Fruit fly (Drosophila melanogaster) Kc167 (cell line): ENCODE data around the gene Dus1.
A peak's percentile ranks its signal among the peaks of the same experiment; 100 is the strongest.

ENCODE experiments used
- Myc ChIP-seq: fragments of >200 bp; optimal IDR thresholded peaks from 2 replicates; lab custom pipeline; 2017; ENCODE audit warnings: missing external identifiers
- Sin3A ChIP-seq: fragments of >200 bp; optimal IDR thresholded peaks from 2 replicates; lab custom pipeline; 2018; ENCODE audit warnings: missing external identifiers
- h ChIP-seq: fragments of >200 bp; optimal IDR thresholded peaks from 3 replicates; lab custom pipeline; 2018; ENCODE audit warnings: missing external identifiers
- insv ChIP-seq: fragments of >200 bp; optimal IDR thresholded peaks from 3 replicates; lab custom pipeline; 2018; ENCODE audit warnings: missing external identifiers
- psq ChIP-seq: fragments of >200 bp; optimal IDR thresholded peaks from 2 replicates; lab custom pipeline; 2017; ENCODE audit warnings: missing external identifiers
- ttk ChIP-seq: sonication (Bioruptor generic); optimal IDR thresholded peaks from 2 replicates; lab custom pipeline; 2017; ENCODE audit warnings: missing external identifiers

Dus1 gene

DNA sequence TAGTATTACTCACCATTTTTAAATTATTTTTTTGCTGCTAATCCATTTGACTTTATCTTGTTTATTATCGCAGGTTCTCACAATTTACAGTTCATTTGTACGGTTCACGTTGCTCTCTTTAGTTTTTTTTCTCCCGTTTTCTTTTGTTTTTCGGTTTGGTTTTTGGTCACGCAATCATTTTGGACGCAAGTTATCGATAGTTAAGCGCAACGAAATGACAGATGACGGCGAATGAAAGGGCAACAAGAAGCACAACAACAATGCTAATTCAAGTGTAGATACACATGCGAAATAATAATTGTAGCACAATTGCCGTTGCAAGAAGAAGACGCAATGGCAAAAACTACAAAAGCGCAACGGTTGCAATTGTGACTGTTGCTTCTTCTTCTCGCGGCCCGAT lies 23.0 kb downstream of the Dus1 start:
- peak; percentile 13 for TF ChIP-seq psq (lab: Kevin White, UChicago)
- no peak for TF ChIP-seq h

DNA sequence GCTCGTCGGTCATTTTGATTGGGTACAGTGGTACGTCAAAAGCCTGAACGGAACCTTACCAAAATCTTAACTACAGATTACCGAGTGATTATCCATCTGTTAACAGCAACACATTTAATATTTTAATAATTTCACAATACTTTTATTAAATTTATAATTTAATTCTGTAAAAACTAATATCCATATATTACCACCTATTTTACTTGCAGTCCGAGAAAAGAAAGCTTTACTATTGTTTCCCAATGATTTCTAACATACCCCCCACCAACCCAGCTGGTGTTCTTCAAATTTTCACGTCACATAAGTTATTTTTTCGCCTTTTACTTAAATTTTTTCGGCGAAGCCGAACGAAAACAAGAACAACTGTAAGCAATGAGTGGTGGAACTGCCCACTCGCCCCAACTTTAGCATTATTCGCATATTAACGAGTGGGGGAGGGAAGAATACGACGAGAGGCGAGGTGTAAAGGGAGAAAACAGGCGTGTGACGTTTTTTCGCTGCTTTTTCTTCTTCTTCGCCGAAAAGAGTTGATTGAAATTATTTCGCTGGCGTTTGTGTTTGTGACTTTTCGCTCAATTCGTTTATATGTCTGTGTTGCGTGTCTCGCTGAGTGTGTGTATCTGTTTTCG lies 23.6 kb downstream of the Dus1 start:
- TF ChIP-seq insv (lab: Kevin White, UChicago): no peak
- TF ChIP-seq h: no peak

DNA sequence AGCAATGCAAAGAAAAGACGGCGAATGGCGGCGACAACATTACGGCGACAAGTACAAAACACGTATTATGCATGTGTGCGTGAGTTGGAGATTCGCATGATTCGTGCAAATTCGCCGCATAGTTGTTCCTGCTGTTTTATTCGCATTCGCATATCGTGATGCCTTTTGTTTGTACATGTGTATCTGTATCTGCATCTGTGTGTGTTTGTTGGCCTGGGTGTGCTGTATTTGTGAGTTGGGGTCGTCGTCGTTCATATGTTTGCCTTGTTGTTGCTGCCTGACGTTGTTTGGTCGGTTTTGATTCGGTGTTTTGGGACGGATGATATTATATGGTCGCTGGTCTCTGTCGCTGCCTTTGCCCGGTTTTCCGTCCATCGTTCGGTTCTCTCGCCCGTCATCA lies 24.1 kb downstream of the Dus1 start:
- no peak for TF ChIP-seq insv (lab: Kevin White, UChicago)

DNA sequence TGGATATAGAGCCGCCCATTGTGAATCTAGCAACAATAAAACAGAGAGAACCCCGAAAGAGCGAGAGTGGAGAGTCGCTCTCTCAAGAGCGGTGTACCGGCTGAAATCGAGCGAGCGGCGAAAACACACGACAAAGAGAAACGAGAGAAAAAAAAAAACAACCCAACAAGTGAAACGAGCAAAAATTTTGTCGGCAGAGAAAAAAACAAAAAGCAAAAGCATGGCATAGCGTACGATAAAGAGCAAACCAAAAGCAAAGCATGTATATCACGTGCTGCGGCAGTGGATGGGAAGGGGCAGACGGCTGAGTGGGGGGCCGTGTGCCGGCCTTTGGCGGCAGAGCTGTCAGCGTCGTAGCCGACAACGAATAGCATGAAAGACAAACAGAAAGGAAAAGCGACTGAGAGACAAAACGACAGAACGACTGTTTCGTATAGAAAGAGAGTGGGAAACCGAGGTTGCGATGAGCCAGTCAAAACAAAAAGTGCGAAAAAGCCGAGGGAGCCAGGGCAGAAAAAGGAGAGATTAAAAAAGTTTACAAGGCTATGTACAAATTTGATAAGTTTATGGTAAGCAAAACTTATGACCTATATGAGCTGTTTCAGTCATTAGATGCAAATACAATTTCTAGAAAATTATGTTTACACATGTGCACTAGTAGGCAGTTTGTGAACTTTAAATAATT lies 24.7 kb downstream of the Dus1 start:
- TF ChIP-seq h (no peak), Sin3A (no peak), Myc (no peak), psq (lab: Kevin White, UChicago) (peak; percentile 80), insv (lab: Kevin White, UChicago) (no peak), ttk (lab: Kevin White, UChicago) (no peak)

DNA sequence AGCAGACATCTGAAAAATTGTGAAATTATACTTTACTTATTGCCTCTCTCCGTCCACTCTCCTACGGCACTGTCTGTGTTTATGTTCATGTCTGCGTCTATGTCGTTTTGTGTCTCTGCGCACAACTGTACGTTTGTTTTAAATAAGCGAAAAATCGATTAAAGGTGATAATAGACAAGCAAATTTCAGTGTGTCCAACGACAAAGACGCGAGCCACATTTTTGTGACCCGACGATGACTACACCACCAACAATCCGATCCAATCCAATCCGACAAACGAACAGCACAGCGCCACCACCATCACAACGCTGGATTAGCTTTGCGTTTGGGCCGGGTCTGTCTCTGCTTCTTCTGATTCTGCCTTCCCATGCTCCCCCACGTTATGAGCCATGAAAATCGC lies 27.0 kb downstream of the Dus1 start:
- no peak for TF ChIP-seq insv (lab: Kevin White, UChicago)
- no peak for TF ChIP-seq h
- TF ChIP-seq Sin3A: no peak
- TF ChIP-seq Myc: no peak
- no peak for TF ChIP-seq psq (lab: Kevin White, UChicago)
- TF ChIP-seq ttk (lab: Kevin White, UChicago): no peak

DNA sequence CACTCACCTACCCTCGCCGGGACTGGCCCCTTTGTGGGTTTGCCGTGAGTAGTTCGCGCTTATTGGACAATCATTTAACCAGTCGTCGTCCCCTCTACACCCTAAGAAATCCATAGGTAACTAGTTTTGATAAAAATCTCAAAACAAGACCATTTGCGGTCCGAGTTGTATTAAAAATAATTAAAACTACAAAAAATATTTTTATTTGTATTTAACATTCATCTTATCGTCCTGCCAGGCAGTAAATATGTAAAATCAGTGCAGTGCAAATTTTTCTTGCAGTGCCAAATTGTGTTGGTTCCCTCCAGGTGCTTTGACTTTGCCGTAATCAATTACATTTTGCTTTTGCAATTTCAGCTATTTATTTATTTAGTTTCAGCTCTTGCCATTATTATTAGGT lies 27.7 kb downstream of the Dus1 start:
- TF ChIP-seq psq (lab: Kevin White, UChicago) (no peak), ttk (lab: Kevin White, UChicago) (no peak), h (no peak), Myc (no peak), insv (lab: Kevin White, UChicago) (no peak), Sin3A (no peak)

DNA sequence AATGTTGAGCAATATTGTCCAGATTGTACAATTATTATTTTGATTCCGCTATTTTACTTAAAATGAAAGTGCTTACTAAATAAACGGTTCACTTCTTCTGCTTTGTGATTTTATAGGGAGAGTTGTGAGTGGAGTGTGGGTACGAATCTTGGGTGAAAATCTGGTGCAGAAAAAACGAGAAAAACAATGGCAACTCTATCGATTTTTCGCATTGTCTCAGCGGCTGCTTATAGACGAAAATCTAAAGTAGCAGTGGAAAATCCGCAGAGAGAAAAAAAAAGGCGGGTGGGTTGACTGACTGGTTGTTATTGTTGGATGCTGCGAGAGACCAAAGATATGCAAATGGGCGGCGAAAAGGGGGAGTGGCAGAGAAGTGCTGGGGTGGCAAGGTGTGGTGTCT lies 28.4 kb downstream of the Dus1 start:
- no peak for TF ChIP-seq Myc
- no peak for TF ChIP-seq psq (lab: Kevin White, UChicago)
- TF ChIP-seq h: no peak
- no peak for TF ChIP-seq ttk (lab: Kevin White, UChicago)
- no peak for TF ChIP-seq Sin3A
- TF ChIP-seq insv (lab: Kevin White, UChicago): no peak

DNA sequence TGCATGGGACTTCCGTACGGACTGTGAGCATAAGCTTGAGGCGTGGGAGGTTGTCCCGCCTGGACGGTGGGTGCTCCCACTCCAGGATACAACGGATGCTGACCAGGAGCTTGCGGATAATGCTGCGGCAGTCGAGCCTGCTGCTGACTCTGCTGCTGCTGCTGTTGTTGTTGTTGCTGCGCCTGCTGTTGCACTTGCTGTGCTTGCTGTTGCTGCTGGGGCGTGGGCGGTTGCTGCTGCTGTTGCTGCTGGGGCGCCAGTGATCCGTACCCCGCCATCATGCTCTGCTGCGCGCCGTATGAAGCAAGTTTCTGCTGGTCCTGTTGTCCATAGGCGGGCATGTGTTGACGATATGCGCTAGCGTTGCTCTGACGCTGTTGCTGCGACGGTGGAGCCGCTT lies 30.1 kb downstream of the Dus1 start:
- TF ChIP-seq psq (lab: Kevin White, UChicago): no peak
- no peak for TF ChIP-seq insv (lab: Kevin White, UChicago)
- TF ChIP-seq ttk (lab: Kevin White, UChicago): no peak
- TF ChIP-seq h: no peak
- no peak for TF ChIP-seq Myc
- TF ChIP-seq Sin3A: no peak

DNA sequence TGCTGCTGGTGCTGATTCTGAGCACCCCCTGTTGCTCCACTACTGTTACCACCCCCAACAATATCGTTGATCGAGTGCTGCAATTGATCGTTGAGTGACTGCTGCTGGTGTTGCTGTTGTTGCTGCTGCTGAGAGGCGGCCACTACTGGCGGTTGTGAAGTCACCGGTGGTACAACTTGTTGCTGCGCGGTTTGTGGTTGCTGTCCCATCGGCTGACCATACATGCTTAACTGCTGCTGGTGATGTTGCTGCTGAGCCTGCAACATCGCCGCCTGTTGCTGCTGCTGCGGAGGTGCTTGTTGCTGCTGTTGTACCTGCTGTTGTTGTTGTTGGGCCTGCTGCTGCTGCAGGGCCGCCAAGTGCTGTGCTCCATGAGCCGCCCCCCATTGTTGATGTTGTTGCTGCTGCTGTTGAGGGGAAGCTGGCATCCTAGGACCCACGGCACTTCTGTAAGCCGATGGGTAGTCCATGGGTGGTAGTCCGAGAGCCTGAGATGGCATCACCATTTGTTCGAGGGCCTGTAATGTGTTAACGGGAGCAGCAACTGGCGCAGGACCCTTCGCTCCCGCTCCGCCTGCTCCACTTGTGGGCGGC lies 31.3 kb downstream of the Dus1 start:
- TF ChIP-seq Myc: no peak
- TF ChIP-seq Sin3A: no peak
- TF ChIP-seq h: no peak
- no peak for TF ChIP-seq ttk (lab: Kevin White, UChicago)
- TF ChIP-seq psq (lab: Kevin White, UChicago): no peak
- TF ChIP-seq insv (lab: Kevin White, UChicago): no peak

DNA sequence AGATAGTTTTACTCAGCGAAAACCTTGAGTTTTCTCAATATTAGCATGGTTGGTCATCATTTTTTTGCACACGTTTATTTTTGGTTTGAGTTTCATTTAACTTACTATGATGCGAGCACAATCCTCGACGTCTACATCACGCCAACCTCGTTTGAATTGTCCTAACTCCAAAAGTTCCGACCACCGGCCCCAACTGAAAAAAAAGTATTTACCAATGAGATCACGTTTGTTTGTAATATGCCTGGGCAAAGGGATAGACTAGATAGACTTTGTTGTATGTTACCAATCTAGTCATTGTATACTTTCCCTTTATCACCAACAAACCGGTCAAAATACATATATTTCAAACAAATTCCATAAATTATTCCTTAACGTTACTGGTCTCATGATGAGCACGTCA lies 39.4 kb downstream of the Dus1 start, which contains the start of gene CG13693:
Gene CG13693 (plus strand): TSS at position 301 of the 400 bp plus-strand sequence.
- TF ChIP-seq insv (lab: Kevin White, UChicago) (no peak), Myc (no peak), Sin3A (no peak), ttk (lab: Kevin White, UChicago) (no peak), psq (lab: Kevin White, UChicago) (no peak), h (no peak)

DNA sequence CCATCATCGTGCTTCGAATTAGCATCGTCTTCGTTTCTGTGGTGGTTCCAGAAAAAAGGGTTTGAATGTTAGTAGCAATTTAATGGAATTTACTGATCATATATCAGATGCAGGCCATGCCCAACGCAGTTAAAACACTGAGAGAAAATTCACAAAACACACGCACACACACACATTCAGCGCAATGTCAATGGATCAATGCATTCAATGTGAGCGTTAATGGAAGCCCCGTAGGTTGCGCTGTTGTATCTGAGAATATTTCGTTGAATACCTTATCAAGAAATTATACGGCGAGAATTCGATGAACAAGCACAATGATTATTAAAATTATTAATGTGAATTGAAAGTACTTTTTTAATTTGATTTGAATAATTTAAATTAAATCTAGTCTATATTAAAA lies 43.3 kb downstream of the Dus1 start:
- no peak for TF ChIP-seq psq (lab: Kevin White, UChicago)
- no peak for TF ChIP-seq h
- TF ChIP-seq Myc: no peak
- TF ChIP-seq insv (lab: Kevin White, UChicago): no peak
- no peak for TF ChIP-seq ttk (lab: Kevin White, UChicago)
- no peak for TF ChIP-seq Sin3A

DNA sequence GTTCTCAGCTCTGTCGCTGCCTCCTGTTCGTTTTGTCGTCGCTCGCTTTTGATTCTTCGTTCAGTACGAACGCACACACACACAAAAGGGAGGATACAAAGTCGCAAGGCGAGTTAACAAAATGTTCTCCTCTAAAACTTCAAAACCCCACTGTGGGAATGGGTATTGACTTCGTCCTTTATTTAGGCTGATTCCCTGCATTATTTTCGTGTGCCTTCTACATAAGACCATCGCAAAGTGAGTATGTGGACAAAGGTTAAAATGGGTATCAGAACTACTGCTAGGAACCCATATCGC lies 46.2 kb downstream of the Dus1 start:
- TF ChIP-seq insv (lab: Kevin White, UChicago) (no peak), Myc (no peak), Sin3A (no peak), h (no peak), ttk (lab: Kevin White, UChicago) (no peak), psq (lab: Kevin White, UChicago) (no peak)

DNA sequence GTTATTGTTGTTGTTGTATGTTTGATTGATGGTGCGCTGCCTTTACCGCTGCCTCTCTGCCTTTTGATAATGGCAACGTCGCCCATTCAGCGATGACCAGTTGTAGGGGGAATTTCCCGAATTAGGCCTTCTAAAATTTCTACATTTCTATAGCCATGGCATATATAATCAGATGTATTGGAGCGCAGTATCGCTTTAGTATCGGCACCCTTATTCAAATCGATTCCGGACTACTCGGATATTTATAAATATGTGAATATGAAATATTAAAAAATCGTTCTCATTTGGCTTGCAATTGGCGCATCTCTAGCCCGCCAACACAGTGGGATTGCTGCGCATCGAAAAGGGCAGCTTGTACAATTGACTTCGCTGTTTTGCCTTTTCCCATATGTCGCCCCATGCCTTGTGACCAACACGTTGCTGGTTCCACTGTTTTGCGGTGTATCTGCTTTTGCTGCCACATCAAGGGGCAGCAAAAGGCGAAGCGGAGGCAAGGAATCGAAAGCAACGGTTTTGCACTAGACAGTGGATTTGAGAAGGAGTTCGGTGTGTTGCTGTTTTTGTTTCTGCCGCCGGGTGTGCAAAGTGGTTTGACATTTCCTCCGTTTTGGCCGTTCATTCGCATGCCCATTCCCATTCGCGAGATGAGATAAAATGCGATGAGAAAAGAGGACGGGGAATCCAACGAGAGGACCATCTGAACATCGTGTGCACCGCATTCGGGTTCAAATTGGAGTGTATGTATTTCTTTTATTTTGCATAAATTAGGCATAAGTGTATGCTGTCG lies 46.8 kb downstream of the Dus1 start:
- TF ChIP-seq Myc: no peak
- TF ChIP-seq ttk (lab: Kevin White, UChicago): no peak
- TF ChIP-seq Sin3A: no peak
- no peak for TF ChIP-seq h
- no peak for TF ChIP-seq insv (lab: Kevin White, UChicago)
- TF ChIP-seq psq (lab: Kevin White, UChicago): no peak
